Fruit fly (Drosophila melanogaster) whole organism, embryonic: ENCODE data around the gene CG15024.

Experiments used
- ATbp ChIP-seq: fragments of 200-800 bp; sonication (Bioruptor generic); optimal IDR thresholded peaks from 2 replicates; lab custom pipeline; 2017; ENCODE audit warnings: missing biosample characterization, mild to moderate bottlenecking, missing genetic modification characterization, missing genetic modification reagents
- Abd-B ChIP-seq: fragments of 200-800 bp; sonication (Bioruptor generic); optimal IDR thresholded peaks from 2 replicates; lab custom pipeline; 2018; ENCODE audit warnings: missing biosample characterization, mild to moderate bottlenecking, missing genetic modification characterization, moderate library complexity
- Adf1 ChIP-seq: fragments of 200-800 bp; sonication (Bioruptor generic); IDR thresholded peaks from 2 replicates; pipeline ENCODE4 v1.3.6; 2022; ENCODE audit warnings: missing biosample characterization, missing genetic modification characterization
- B-H1 ChIP-seq: fragments of 200-800 bp; sonication (Bioruptor generic); IDR thresholded peaks from 3 replicates; pipeline ENCODE4 v1.3.6; 2022; ENCODE audit warnings: missing biosample characterization, missing genetic modification characterization
- B-H2 ChIP-seq: fragments of 200-800 bp; sonication (Bioruptor generic); optimal IDR thresholded peaks from 2 replicates; lab custom pipeline; 2018; ENCODE audit warnings: missing biosample characterization, mild to moderate bottlenecking, missing genetic modification characterization
- CG10274 ChIP-seq: fragments of 200-800 bp; sonication (Bioruptor generic); optimal IDR thresholded peaks from 3 replicates; lab custom pipeline; 2017; ENCODE audit warnings: missing biosample characterization, mild to moderate bottlenecking, missing genetic modification characterization
- CG11456 ChIP-seq: fragments of 200-800 bp; sonication (Bioruptor generic); IDR thresholded peaks from 3 replicates; pipeline ENCODE4 v1.3.6; 2022; ENCODE audit warnings: missing biosample characterization, missing genetic modification characterization
- CG11695 ChIP-seq: fragments of 200-800 bp; sonication (Bioruptor generic); IDR thresholded peaks from 3 replicates; pipeline ENCODE4 v1.3.6; 2022; ENCODE audit warnings: missing biosample characterization, missing genetic modification characterization
- CG12299 ChIP-seq: fragments of 200-800 bp; sonication (Bioruptor generic); optimal IDR thresholded peaks from 2 replicates; lab custom pipeline; 2018; ENCODE audit warnings: missing biosample characterization, mild to moderate bottlenecking, missing genetic modification characterization
- CG12659 ChIP-seq: fragments of 200-800 bp; sonication (Bioruptor generic); optimal IDR thresholded peaks from 3 replicates; lab custom pipeline; 2017; ENCODE audit warnings: mild to moderate bottlenecking, missing biosample characterization, missing genetic modification reagents, missing genetic modification characterization
- CG13424 ChIP-seq: fragments of 200-800 bp; sonication (Bioruptor generic); optimal IDR thresholded peaks from 2 replicates; lab custom pipeline; 2019; ENCODE audit warnings: missing biosample characterization, mild to moderate bottlenecking, missing genetic modification characterization, moderate library complexity
- CG15269 ChIP-seq: fragments of 200-800 bp; sonication (Bioruptor generic); optimal IDR thresholded peaks from 2 replicates; lab custom pipeline; 2018; ENCODE audit warnings: missing biosample characterization, mild to moderate bottlenecking, missing genetic modification characterization, moderate library complexity
- CG18764 ChIP-seq: fragments of 200-800 bp; sonication (Bioruptor generic); optimal IDR thresholded peaks from 3 replicates; lab custom pipeline; 2016; ENCODE audit warnings: missing biosample characterization, missing genetic modification characterization
- CG6683 ChIP-seq: fragments of 200-800 bp; sonication (Bioruptor generic); optimal IDR thresholded peaks from 2 replicates; lab custom pipeline; 2017; ENCODE audit warnings: missing biosample characterization, mild to moderate bottlenecking, missing genetic modification characterization, missing genetic modification reagents
- CG6689 ChIP-seq: fragments of 200-800 bp; sonication (Bioruptor generic); IDR thresholded peaks from 2 replicates; pipeline ENCODE4 v1.3.6; 2022; ENCODE audit warnings: missing biosample characterization, missing genetic modification characterization
- CG7372 ChIP-seq: fragments of 200-800 bp; sonication (Bioruptor generic); IDR thresholded peaks from 2 replicates; pipeline ENCODE4 v1.3.6; 2022; ENCODE audit warnings: missing biosample characterization, missing genetic modification characterization
- CG8388 ChIP-seq: fragments of 200-800 bp; sonication (Bioruptor generic); optimal IDR thresholded peaks from 2 replicates; lab custom pipeline; 2019; ENCODE audit warnings: missing biosample characterization, mild to moderate bottlenecking, missing genetic modification characterization, moderate library complexity
- CG8765 ChIP-seq: fragments of 200-800 bp; sonication (Bioruptor generic); IDR thresholded peaks from 2 replicates; pipeline ENCODE4 v1.3.6; 2022; ENCODE audit warnings: missing biosample characterization, missing genetic modification characterization
- Camta ChIP-seq: fragments of 200-800 bp; sonication (Bioruptor generic); optimal IDR thresholded peaks from 2 replicates; lab custom pipeline; 2016; ENCODE audit warnings: missing biosample characterization, missing genetic modification characterization
- CoRest ChIP-seq: fragments of 200-800 bp; sonication (Bioruptor generic); optimal IDR thresholded peaks from 3 replicates; lab custom pipeline; 2018; ENCODE audit warnings: missing biosample characterization, mild to moderate bottlenecking, missing genetic modification characterization, moderate library complexity
- GATAe ChIP-seq: fragments of 200-800 bp; sonication (Bioruptor generic); conservative IDR thresholded peaks from 2 replicates; pipeline ENCODE4 v1.3.6; 2022; ENCODE audit warnings: missing biosample characterization, missing genetic modification characterization
- HmgZ ChIP-seq: fragments of 200-800 bp; sonication (Bioruptor generic); optimal IDR thresholded peaks from 2 replicates; lab custom pipeline; 2018; ENCODE audit warnings: missing biosample characterization, mild to moderate bottlenecking, missing genetic modification characterization
- Hmx ChIP-seq: fragments of 200-800 bp; sonication (Bioruptor generic); optimal IDR thresholded peaks from 2 replicates; lab custom pipeline; 2016; ENCODE audit warnings: missing biosample characterization, missing genetic modification characterization
- Hr39 ChIP-seq: fragments of >200 bp; optimal IDR thresholded peaks from 2 replicates; lab custom pipeline; 2017
- Hr51 ChIP-seq, 2 experiments: fragments of 200-800 bp; sonication (Bioruptor generic); optimal IDR thresholded peaks; 2 replicates in 1 of 2; 3 replicates in 1 of 2; lab custom pipeline; 2016 to 2018; ENCODE audit warnings: missing biosample characterization in 2 of 2, missing genetic modification characterization in 2 of 2, mild to moderate bottlenecking in 1 of 2, moderate library complexity in 1 of 2
- MTF-1 ChIP-seq: fragments of 200-800 bp; sonication (Bioruptor generic); optimal IDR thresholded peaks from 2 replicates; lab custom pipeline; 2018; ENCODE audit warnings: missing biosample characterization, mild to moderate bottlenecking, missing genetic modification characterization, borderline replicate concordance
- Myb ChIP-seq: fragments of 200-800 bp; sonication (Bioruptor generic); optimal IDR thresholded peaks from 2 replicates; lab custom pipeline; 2016; ENCODE audit warnings: missing biosample characterization, missing genetic modification characterization
- NK7.1 ChIP-seq: fragments of 200-800 bp; sonication (Bioruptor generic); optimal IDR thresholded peaks from 3 replicates; lab custom pipeline; 2016; ENCODE audit warnings: missing biosample characterization, missing genetic modification characterization
- Optix ChIP-seq: fragments of 200-800 bp; sonication (Bioruptor generic); IDR thresholded peaks from 3 replicates; pipeline ENCODE4 v1.3.6; 2022; ENCODE audit warnings: missing biosample characterization, missing genetic modification characterization
- Taf1 ChIP-seq: fragments of 200-800 bp; sonication (Bioruptor generic); IDR thresholded peaks from 2 replicates; pipeline ENCODE4 v1.3.6; 2022; ENCODE audit warnings: missing biosample characterization, missing genetic modification characterization
- Usf ChIP-seq: fragments of 200-800 bp; sonication (Bioruptor generic); optimal IDR thresholded peaks from 2 replicates; lab custom pipeline; 2017; ENCODE audit warnings: missing genotype, missing biosample characterization, missing genetic modification characterization
- bab2 ChIP-seq: fragments of 200-800 bp; sonication (Bioruptor generic); optimal IDR thresholded peaks from 2 replicates; lab custom pipeline; 2016; ENCODE audit warnings: missing biosample characterization, missing genetic modification characterization
- bbx ChIP-seq: fragments of 200-800 bp; sonication (Bioruptor generic); IDR thresholded peaks from 2 replicates; pipeline ENCODE4 v1.3.6; 2022; ENCODE audit warnings: missing biosample characterization, missing genetic modification characterization; ENCODE audit not compliant: partially characterized antibody
- chif ChIP-seq, 2 experiments: fragments of 200-800 bp; sonication (Bioruptor generic); optimal IDR thresholded peaks; 3 replicates each; lab custom pipeline; 2016; ENCODE audit warnings: missing biosample characterization in 2 of 2, missing genetic modification characterization in 2 of 2
- cwo ChIP-seq: fragments of 200-800 bp; sonication (Bioruptor generic); optimal IDR thresholded peaks from 3 replicates; lab custom pipeline; 2017; ENCODE audit warnings: missing biosample characterization, missing genetic modification characterization, mild to moderate bottlenecking, moderate library complexity, missing genetic modification reagents
- exex ChIP-seq: fragments of 200-800 bp; sonication (Bioruptor generic); optimal IDR thresholded peaks from 4 replicates; lab custom pipeline; 2018; ENCODE audit warnings: missing biosample characterization, mild to moderate bottlenecking, missing genetic modification characterization, moderate library complexity
- grau ChIP-seq: fragments of 200-800 bp; optimal IDR thresholded peaks from 3 replicates; lab custom pipeline; 2019; ENCODE audit warnings: missing biosample characterization, mild to moderate bottlenecking, missing genetic modification characterization, moderate library complexity
- jing ChIP-seq: fragments of 200-800 bp; sonication (Bioruptor generic); optimal IDR thresholded peaks from 2 replicates; lab custom pipeline; 2018; ENCODE audit warnings: missing biosample characterization, mild to moderate bottlenecking, missing genetic modification characterization
- nmo ChIP-seq: fragments of 200-800 bp; sonication (Bioruptor generic); optimal IDR thresholded peaks from 2 replicates; lab custom pipeline; 2018; ENCODE audit warnings: missing biosample characterization, mild to moderate bottlenecking, missing genetic modification characterization, moderate library complexity
- onecut ChIP-seq: fragments of 200-800 bp; sonication (Bioruptor generic); IDR thresholded peaks from 2 replicates; pipeline ENCODE4 v1.3.6; 2022; ENCODE audit warnings: missing biosample characterization, missing genetic modification characterization
- peb ChIP-seq: fragments of 200-800 bp; sonication (Bioruptor generic); IDR thresholded peaks from 2 replicates; pipeline ENCODE4 v1.3.6; 2022; ENCODE audit warnings: missing biosample characterization, missing genetic modification characterization
- pita ChIP-seq: fragments of 200-800 bp; sonication (Bioruptor generic); optimal IDR thresholded peaks from 2 replicates; lab custom pipeline; 2017; ENCODE audit warnings: missing biosample characterization, mild to moderate bottlenecking, missing genetic modification characterization
- pnt ChIP-seq: fragments of 200-800 bp; sonication (Bioruptor generic); optimal IDR thresholded peaks from 3 replicates; lab custom pipeline; 2016; ENCODE audit warnings: missing biosample characterization, missing genetic modification characterization
- pros ChIP-seq: fragments of 200-800 bp; sonication (Bioruptor generic); optimal IDR thresholded peaks from 3 replicates; lab custom pipeline; 2019; ENCODE audit warnings: missing biosample characterization, mild to moderate bottlenecking, missing genetic modification characterization, moderate library complexity
- repo ChIP-seq: fragments of 200-800 bp; sonication (Bioruptor generic); optimal IDR thresholded peaks from 2 replicates; lab custom pipeline; 2016; ENCODE audit warnings: missing biosample characterization, missing genetic modification characterization
- tna ChIP-seq: fragments of 200-800 bp; sonication (Bioruptor generic); IDR thresholded peaks from 2 replicates; pipeline ENCODE4 v1.3.6; 2022; ENCODE audit warnings: missing biosample characterization, missing genetic modification characterization; ENCODE audit not compliant: partially characterized antibody
- usp ChIP-seq: fragments of >200 bp; optimal IDR thresholded peaks from 2 replicates; lab custom pipeline; 2017; ENCODE audit warnings: missing biosample characterization, missing genetic modification characterization
- vfl ChIP-seq: fragments of 200-800 bp; sonication (Bioruptor generic); optimal IDR thresholded peaks from 2 replicates; lab custom pipeline; 2016; ENCODE audit warnings: missing biosample characterization, missing genetic modification characterization
- z ChIP-seq: fragments of 200-800 bp; sonication (Bioruptor generic); IDR thresholded peaks from 3 replicates; pipeline ENCODE4 v1.3.6; 2022; ENCODE audit warnings: missing biosample characterization, missing genetic modification characterization
- zf30C ChIP-seq: fragments of 200-800 bp; sonication (Bioruptor generic); optimal IDR thresholded peaks from 3 replicates; lab custom pipeline; 2018; ENCODE audit warnings: missing biosample characterization, mild to moderate bottlenecking, missing genetic modification characterization
- zfh2 ChIP-seq: fragments of 200-800 bp; sonication (Bioruptor generic); optimal IDR thresholded peaks from 2 replicates; lab custom pipeline; 2016; ENCODE audit warnings: missing biosample characterization, missing genetic modification characterization

Gene CG15024

DNA sequence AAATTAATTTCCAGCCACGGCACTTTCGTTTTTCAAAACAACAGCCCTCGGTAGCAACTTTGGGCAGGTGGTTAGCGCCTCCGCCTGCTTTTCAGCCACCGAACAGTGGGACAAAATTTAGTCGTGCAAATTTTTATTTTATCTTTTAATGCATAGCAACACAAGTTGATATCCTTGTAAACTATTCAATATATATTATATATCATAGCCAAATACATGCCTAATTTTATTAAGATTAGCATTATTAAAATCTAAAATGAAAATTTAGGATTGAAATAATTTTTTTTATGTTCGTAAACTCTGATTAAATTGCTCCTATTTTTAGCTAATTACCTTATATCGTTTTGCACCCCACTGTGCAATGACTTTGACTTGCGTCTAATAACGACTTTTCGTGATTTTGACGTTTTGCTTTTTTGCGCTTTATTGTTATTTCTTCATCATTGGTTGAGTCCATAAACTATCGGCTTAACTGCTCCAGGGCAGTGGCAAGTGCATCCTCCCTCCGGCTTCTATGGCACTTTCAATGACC, 45.4 kb upstream of the CG15024 start (continued):
- no peak for TF ChIP-seq zf30C (GFP tag; lab: Kevin White, UChicago)
- no peak for TF ChIP-seq Optix (GFP tag; lab: Robert Waterston, UW)
- TF ChIP-seq NK7.1 (GFP tag; lab: Kevin White, UChicago), result no peak
- TF ChIP-seq nmo, result peak; percentile 39
- no peak for TF ChIP-seq CG12659
- TF ChIP-seq Abd-B (GFP tag; lab: Kevin White, UChicago), result no peak
- TF ChIP-seq CoRest (tag; lab: Kevin White, UChicago), result peak; percentile 40
- no peak for TF ChIP-seq peb (GFP tag; lab: Robert Waterston, UW)
- TF ChIP-seq cwo (GFP tag; lab: Kevin White, UChicago), result no peak
- TF ChIP-seq CG8765 (GFP tag; lab: Robert Waterston, UW), result no peak
- no peak for TF ChIP-seq onecut (GFP tag; lab: Robert Waterston, UW)
- no peak for TF ChIP-seq GATAe
- TF ChIP-seq Hmx (GFP tag; lab: Kevin White, UChicago), result no peak
- TF ChIP-seq chif (GFP tag; optimal IDR thresholded peaks at IDR 0.05; lab: Kevin White, UChicago), result no peak
- no peak for TF ChIP-seq HmgZ (tag; lab: Kevin White, UChicago)
- TF ChIP-seq CG6689 (GFP tag; lab: Robert Waterston, UW), result no peak
- TF ChIP-seq usp (GFP tag; lab: Kevin White, UChicago), result no peak
- TF ChIP-seq CG8388 (GFP tag; lab: Kevin White, UChicago), result peak; percentile 16
- no peak for TF ChIP-seq pnt
- no peak for TF ChIP-seq repo (GFP tag; lab: Kevin White, UChicago)
- TF ChIP-seq MTF-1 (GFP tag; lab: Kevin White, UChicago), result no peak
- no peak for TF ChIP-seq bab2 (GFP tag; lab: Kevin White, UChicago)
- TF ChIP-seq CG18764 (GFP tag; lab: Kevin White, UChicago), result no peak
- TF ChIP-seq pita, result no peak
- no peak for TF ChIP-seq vfl (GFP tag; lab: Kevin White, UChicago)
- no peak for TF ChIP-seq jing (GFP tag; lab: Kevin White, UChicago)
- TF ChIP-seq Camta, result no peak
- no peak for TF ChIP-seq CG12299 (tag; lab: Kevin White, UChicago)
- TF ChIP-seq CG7372, result no peak
- TF ChIP-seq pros (GFP tag; lab: Kevin White, UChicago), result no peak
- TF ChIP-seq CG15269 (tag; lab: Kevin White, UChicago), result peak; percentile 61
- TF ChIP-seq zfh2 (GFP tag; lab: Kevin White, UChicago), result no peak
- TF ChIP-seq Myb, result no peak
- TF ChIP-seq grau (tag; lab: Kevin White, UChicago), result peak; percentile 60
- no peak for TF ChIP-seq z (GFP tag; lab: Robert Waterston, UW)
- TF ChIP-seq tna (GFP tag; lab: Robert Waterston, UW), result no peak
- peak; percentile 27 for TF ChIP-seq ATbp (GFP tag; lab: Kevin White, UChicago)
- no peak for TF ChIP-seq bbx
- peak in 1 of 2 experiments; percentile 67 for TF ChIP-seq Hr51 (GFP tag; optimal IDR thresholded peaks at IDR 0.05; lab: Kevin White, UChicago)
- TF ChIP-seq CG11695, result 0 out of 3 replicates have a peak, but pooled peaks have one; percentile 11
- no peak for TF ChIP-seq B-H2 (GFP tag; lab: Kevin White, UChicago)
- no peak for TF ChIP-seq Hr39
- TF ChIP-seq CG10274, result no peak
- TF ChIP-seq Taf1, result no peak
- no peak for TF ChIP-seq CG11456 (GFP tag; lab: Robert Waterston, UW)
- no peak for TF ChIP-seq Usf
- no peak for TF ChIP-seq Adf1 (GFP tag; lab: Robert Waterston, UW)
- no peak for TF ChIP-seq CG6683 (GFP tag; lab: Kevin White, UChicago)
- no peak for TF ChIP-seq exex (tag; lab: Kevin White, UChicago)
- TF ChIP-seq CG13424, result peak; percentile 27
- no peak for TF ChIP-seq B-H1 (GFP tag; lab: Robert Waterston, UW)
